Worm (Caenorhabditis elegans): ENCODE results near the gene F22F7.3.
A peak's percentile ranks its signal among the peaks of the same experiment; 100 is the strongest.

Gene F22F7.3

DNA sequence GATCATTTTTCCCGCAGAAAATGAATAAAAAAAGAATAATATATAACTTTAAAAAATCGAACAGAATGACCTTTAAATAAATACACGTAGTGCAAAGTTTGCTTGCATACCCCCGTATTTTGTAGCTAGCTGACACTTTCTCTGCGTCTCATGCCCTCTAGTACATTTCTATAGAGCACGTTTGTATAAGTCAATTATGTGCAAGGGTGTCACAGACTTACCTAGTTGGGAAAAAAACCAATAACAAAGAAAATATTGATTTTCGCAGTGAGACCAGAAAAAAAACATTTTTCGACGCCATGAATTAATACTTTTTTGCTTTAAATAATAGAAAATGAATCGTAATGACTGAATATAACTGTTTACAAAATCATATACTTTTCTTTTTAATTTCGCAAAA is 1.2 kb upstream of the F22F7.3 start, which contains the start of gene ckb-4:
Gene ckb-4, minus strand, starts transcription at position 140 of the 400 bp plus-strand sequence.
- TF ChIP-seq nfya-1 (tag; optimal IDR thresholded peaks at IDR 0.05) (peak; percentile 11), ceh-48 (tag; optimal IDR thresholded peaks at IDR 0.05) (peak; percentile 62), pax-1 (tag; optimal IDR thresholded peaks at IDR 0.05) (no peak), ceh-14 (tag; optimal IDR thresholded peaks at IDR 0.05) (no peak), tbx-2 (tag; optimal IDR thresholded peaks at IDR 0.05) (no peak), pqm-1 (tag; optimal IDR thresholded peaks at IDR 0.05) (no peak), F13H6.1 (tag; optimal IDR thresholded peaks at IDR 0.05) (no peak), ceh-31 (tag; optimal IDR thresholded peaks at IDR 0.05) (peak; percentile 19), mec-3 (tag; optimal IDR thresholded peaks at IDR 0.05; ENCODE audit: borderline replicate concordance) (no peak), pha-4 (tag; optimal IDR thresholded peaks at IDR 0.05) (no peak), unc-42 (tag; optimal IDR thresholded peaks at IDR 0.05) (peak; percentile 82), hlh-8 (tag; optimal IDR thresholded peaks at IDR 0.05) (no peak)

DNA sequence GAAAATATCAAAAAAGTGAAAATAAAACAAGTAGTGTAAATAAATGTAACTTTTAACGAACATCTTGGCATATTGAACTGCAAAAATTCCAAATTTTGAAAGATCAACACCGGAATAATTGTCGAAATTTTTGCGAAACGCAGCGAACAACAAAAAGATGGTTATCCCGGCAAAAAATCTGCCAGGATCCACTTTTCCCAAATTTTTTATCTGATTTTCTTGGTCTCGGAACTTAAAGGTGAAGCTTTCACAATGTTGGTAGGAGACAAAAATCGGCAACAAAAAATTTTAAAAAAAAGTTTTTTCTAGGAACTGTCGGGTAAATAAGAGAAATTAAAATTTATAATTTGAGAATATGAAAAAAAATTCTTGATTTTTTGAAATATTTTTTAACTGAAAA is 8.1 kb downstream of the F22F7.3 start, which contains the start of gene bgnt-1.2:
Gene bgnt-1.2, minus strand, starts transcription at position 101 of the 400 bp plus-strand sequence.
- TF ChIP-seq sox-2 (GFP tag; IDR thresholded peaks at IDR 0.05) (no peak), hlh-6 (tag; optimal IDR thresholded peaks at IDR 0.05) (no peak), tbx-2 (tag; optimal IDR thresholded peaks at IDR 0.05) (no peak), tbx-7 (tag; optimal IDR thresholded peaks at IDR 0.05) (no peak), elt-2 (tag; optimal IDR thresholded peaks at IDR 0.05) (no peak), pha-2 (tag; optimal IDR thresholded peaks at IDR 0.05) (no peak), unc-55 (GFP tag; optimal IDR thresholded peaks at IDR 0.05) (no peak), hlh-30 (tag; optimal IDR thresholded peaks at IDR 0.05; ENCODE audit: insufficient read depth) (no peak), lin-11 (tag; optimal IDR thresholded peaks at IDR 0.05) (no peak), nhr-232 (tag; optimal IDR thresholded peaks at IDR 0.05) (no peak), ceh-22 (tag; optimal IDR thresholded peaks at IDR 0.05) (no peak), ceh-6 (GFP tag; optimal IDR thresholded peaks at IDR 0.05) (no peak), pqm-1 (tag; optimal IDR thresholded peaks at IDR 0.05) (no peak), gmeb-2 (tag; optimal IDR thresholded peaks at IDR 0.05) (no peak), ceh-48 (tag; optimal IDR thresholded peaks at IDR 0.05) (no peak), dve-1 (tag; optimal IDR thresholded peaks at IDR 0.05) (no peak), dmd-4 (tag; optimal IDR thresholded peaks at IDR 0.05; ENCODE audit: borderline replicate concordance) (no peak), hlh-15 (tag; optimal IDR thresholded peaks at IDR 0.05) (no peak), lim-6 (tag; optimal IDR thresholded peaks at IDR 0.05) (no peak), K02D7.2 (tag; optimal IDR thresholded peaks at IDR 0.05) (no peak)

DNA sequence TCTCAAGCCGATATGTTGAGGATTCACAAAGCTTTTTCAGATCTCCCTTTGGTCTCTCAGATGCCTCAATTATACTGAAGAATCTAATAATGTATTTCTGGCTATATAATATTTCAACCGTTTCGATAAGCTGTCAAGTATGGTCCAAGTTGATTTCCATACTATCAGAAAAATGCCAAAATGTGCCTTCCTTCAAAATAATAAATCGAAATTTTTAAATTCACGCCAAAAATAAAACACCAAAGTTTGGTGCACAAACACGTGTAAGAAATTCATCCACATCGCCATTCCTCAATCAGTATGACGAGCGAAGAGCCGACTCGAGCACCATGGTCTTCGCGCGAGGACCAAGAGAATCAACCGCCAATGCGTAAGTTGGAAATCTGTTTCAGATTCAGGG is 9.1 kb downstream of the F22F7.3 start, which contains the start of gene F22F7.11:
Gene F22F7.11, plus strand, starts transcription at position 301 of the 400 bp plus-strand sequence.
- TF ChIP-seq ttx-3 (tag; optimal IDR thresholded peaks at IDR 0.05) (no peak), T23F11.4 (GFP tag; optimal IDR thresholded peaks at IDR 0.05) (no peak), ceh-24 (tag; optimal IDR thresholded peaks at IDR 0.05) (no peak), rnt-1 (tag; optimal IDR thresholded peaks at IDR 0.05) (no peak), unc-42 (tag; optimal IDR thresholded peaks at IDR 0.05) (no peak), lin-11 (tag; optimal IDR thresholded peaks at IDR 0.05) (no peak), pros-1 (tag; optimal IDR thresholded peaks at IDR 0.05) (no peak), ceh-2 (tag; optimal IDR thresholded peaks at IDR 0.05) (no peak), sdc-2 (tag; optimal IDR thresholded peaks at IDR 0.05) (no peak), dve-1 (tag; optimal IDR thresholded peaks at IDR 0.05) (no peak), ahr-1 (tag; optimal IDR thresholded peaks at IDR 0.05) (no peak), unc-3 (GFP tag; conservative IDR thresholded peaks at IDR 0.05) (no peak), unc-3 (tag; optimal IDR thresholded peaks at IDR 0.05) (no peak), npax-4 (tag; optimal IDR thresholded peaks at IDR 0.05) (no peak)

All from whole organism, late embryonic.